Worm (Caenorhabditis elegans) whole organism, L3 larva: Measurements from ENCODE around the gene F02D10.6.

ENCODE experiments used
- ceh-82 ChIP-seq: fragments of 150-350 bp; optimal IDR thresholded peaks from 2 replicates; lab custom pipeline; 2014; ENCODE audit warnings: missing biosample characterization, missing genetic modification characterization
- mdl-1 ChIP-seq: fragments of 150-350 bp; optimal IDR thresholded peaks from 2 replicates; lab custom pipeline; 2014; ENCODE audit warnings: missing biosample characterization, missing genetic modification characterization
- pha-4 ChIP-seq: fragments of 150-350 bp; optimal IDR thresholded peaks from 2 replicates; lab custom pipeline; 2014; ENCODE audit warnings: missing biosample characterization, missing genetic modification reagents, missing genetic modification characterization

DNA sequence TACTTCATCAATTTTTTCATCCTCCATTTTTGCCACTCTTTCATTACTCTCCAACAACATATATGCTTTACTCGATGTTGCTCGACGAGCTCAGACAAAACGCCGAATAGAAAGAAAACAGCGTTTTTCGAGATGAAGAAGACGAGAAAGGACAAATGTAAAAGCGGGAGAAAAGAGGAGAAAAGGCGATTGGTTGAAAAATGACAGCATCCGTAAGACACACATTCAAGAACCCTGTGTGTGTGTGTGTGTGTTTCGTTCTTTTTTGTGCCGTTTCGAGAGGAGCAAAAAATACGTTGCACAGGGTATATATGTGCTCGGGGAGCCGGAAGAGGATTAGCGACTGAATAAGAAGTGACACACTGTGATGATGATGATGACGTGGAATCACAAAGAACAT lies 42.3 kb upstream of the F02D10.6 start:
- TF ChIP-seq mdl-1 (no peak), ceh-82 (tag; lab: Kevin White, UChicago) (no peak), pha-4 (tag; lab: Kevin White, UChicago) (no peak)
